Fruit fly (Drosophila melanogaster) whole organism, embryonic: ENCODE results near the gene phol.

Experiments
- Ada2b ChIP-seq: fragments of 200-800 bp; sonication (Bioruptor generic); IDR thresholded peaks from 2 replicates; pipeline ENCODE4 v1.3.6; 2022; ENCODE audit warnings: missing biosample characterization, missing genetic modification characterization
- Atf3 ChIP-seq: fragments of 200-800 bp; sonication (Bioruptor generic); optimal IDR thresholded peaks from 3 replicates; lab custom pipeline; 2016; ENCODE audit warnings: missing biosample characterization, missing genetic modification characterization
- Awh ChIP-seq: fragments of 200-800 bp; sonication (Bioruptor generic); IDR thresholded peaks from 2 replicates; pipeline ENCODE4, ENCODE4 v1.3.6; 2022; ENCODE audit warnings: missing biosample characterization, missing genetic modification characterization
- B-H2 ChIP-seq: fragments of 200-800 bp; sonication (Bioruptor generic); optimal IDR thresholded peaks from 2 replicates; lab custom pipeline; 2018; ENCODE audit warnings: missing biosample characterization, mild to moderate bottlenecking, missing genetic modification characterization
- CG10366 ChIP-seq: fragments of 200-800 bp; sonication (Bioruptor generic); IDR thresholded peaks from 2 replicates; pipeline ENCODE4 v1.3.6; 2022; ENCODE audit warnings: missing biosample characterization, missing genetic modification characterization
- CG10654 ChIP-seq: fragments of 200-800 bp; sonication (Bioruptor generic); optimal IDR thresholded peaks from 2 replicates; lab custom pipeline; 2016; ENCODE audit warnings: missing biosample characterization, missing genetic modification characterization
- CG11398 ChIP-seq: fragments of 200-800 bp; sonication (Bioruptor generic); optimal IDR thresholded peaks from 2 replicates; lab custom pipeline; 2016; ENCODE audit warnings: missing biosample characterization, missing genetic modification characterization
- CG12219 ChIP-seq: fragments of 200-800 bp; sonication (Bioruptor generic); optimal IDR thresholded peaks from 3 replicates; lab custom pipeline; 2018; ENCODE audit warnings: missing biosample characterization, mild to moderate bottlenecking, missing genetic modification characterization
- CG12769 ChIP-seq: fragments of 200-800 bp; sonication (Bioruptor generic); optimal IDR thresholded peaks from 2 replicates; lab custom pipeline; 2019; ENCODE audit warnings: missing biosample characterization, mild to moderate bottlenecking, missing genetic modification characterization, moderate library complexity
- CG17829 ChIP-seq: fragments of 200-800 bp; optimal IDR thresholded peaks from 2 replicates; lab custom pipeline; 2019; ENCODE audit warnings: missing biosample characterization, mild to moderate bottlenecking, missing genetic modification characterization, moderate library complexity
- CG17912 ChIP-seq: fragments of 200-800 bp; sonication (Bioruptor generic); optimal IDR thresholded peaks from 2 replicates; lab custom pipeline; 2018; ENCODE audit warnings: missing biosample characterization, mild to moderate bottlenecking, missing genetic modification characterization
- CG1792 ChIP-seq: fragments of 200-800 bp; sonication (Bioruptor generic); optimal IDR thresholded peaks from 2 replicates; lab custom pipeline; 2016; ENCODE audit warnings: missing biosample characterization, missing genetic modification characterization
- CG2129 ChIP-seq: fragments of 200-800 bp; sonication (Bioruptor generic); IDR thresholded peaks from 2 replicates; pipeline ENCODE4 v1.3.6; 2022; ENCODE audit warnings: missing biosample characterization, missing genetic modification characterization; ENCODE audit not compliant: partially characterized antibody
- CG2712 ChIP-seq: fragments of 200-800 bp; optimal IDR thresholded peaks from 3 replicates; lab custom pipeline; 2019; ENCODE audit warnings: missing biosample characterization, mild to moderate bottlenecking, missing genetic modification characterization, moderate library complexity
- CG32772 ChIP-seq: fragments of 200-800 bp; sonication (Bioruptor generic); IDR thresholded peaks from 2 replicates; pipeline ENCODE4 v1.3.6; 2022; ENCODE audit warnings: missing biosample characterization, missing genetic modification characterization
- CG3726 ChIP-seq: fragments of 200-800 bp; sonication (Bioruptor generic); IDR thresholded peaks from 3 replicates; pipeline ENCODE4, ENCODE4 v1.3.6; 2022; ENCODE audit warnings: missing biosample characterization, missing genetic modification characterization
- CG6791 ChIP-seq: fragments of 200-800 bp; sonication (Bioruptor generic); IDR thresholded peaks from 3 replicates; pipeline ENCODE4 v1.3.6; 2022; ENCODE audit warnings: missing biosample characterization, missing genetic modification characterization; ENCODE audit not compliant: partially characterized antibody
- CG7928 ChIP-seq: fragments of 200-800 bp; sonication (Bioruptor generic); optimal IDR thresholded peaks from 2 replicates; lab custom pipeline; 2017; ENCODE audit warnings: missing biosample characterization, mild to moderate bottlenecking, missing genetic modification characterization
- CG8924 ChIP-seq: fragments of 200-800 bp; optimal IDR thresholded peaks from 3 replicates; lab custom pipeline; 2019; ENCODE audit warnings: missing biosample characterization, mild to moderate bottlenecking, missing genetic modification characterization, moderate library complexity
- CG9797 ChIP-seq: fragments of 200-800 bp; sonication (Bioruptor generic); optimal IDR thresholded peaks from 3 replicates; lab custom pipeline; 2018; ENCODE audit warnings: missing biosample characterization, mild to moderate bottlenecking, missing genetic modification characterization
- CG9932 ChIP-seq: fragments of 200-800 bp; sonication (Bioruptor generic); IDR thresholded peaks from 2 replicates; pipeline ENCODE4 v1.3.6; 2022; ENCODE audit warnings: missing biosample characterization, missing genetic modification characterization
- Chrac-16 ChIP-seq: fragments of 200-800 bp; sonication (Bioruptor generic); optimal IDR thresholded peaks from 3 replicates; lab custom pipeline; 2016; ENCODE audit warnings: missing biosample characterization, missing genetic modification characterization
- D19B ChIP-seq: fragments of 200-800 bp; sonication (Bioruptor generic); optimal IDR thresholded peaks from 2 replicates; lab custom pipeline; 2017; ENCODE audit warnings: missing biosample characterization, mild to moderate bottlenecking, missing genetic modification characterization
- Dfd ChIP-seq, 2 experiments: fragments of >200 bp; optimal IDR thresholded peaks; 2 replicates each; lab custom pipeline; 2017; ENCODE audit warnings: missing biosample characterization in 2 of 2, missing genetic modification characterization in 2 of 2
- Hmr ChIP-seq: fragments of 200-800 bp; sonication (Bioruptor generic); optimal IDR thresholded peaks from 3 replicates; lab custom pipeline; 2017; ENCODE audit warnings: mild to moderate bottlenecking, missing biosample characterization, missing genetic modification reagents, missing genetic modification characterization
- Hsf ChIP-seq: fragments of 200-800 bp; sonication (Bioruptor generic); optimal IDR thresholded peaks from 3 replicates; lab custom pipeline; 2016; ENCODE audit warnings: missing biosample characterization, missing genetic modification characterization
- Rx ChIP-seq: fragments of 200-800 bp; sonication (Bioruptor generic); IDR thresholded peaks from 2 replicates; pipeline ENCODE4 v1.3.6; 2022; ENCODE audit warnings: missing biosample characterization, missing genetic modification characterization
- Spps ChIP-seq: fragments of 200-800 bp; sonication (Bioruptor generic); optimal IDR thresholded peaks from 2 replicates; lab custom pipeline; 2018; ENCODE audit warnings: missing biosample characterization, mild to moderate bottlenecking, missing genetic modification characterization
- ara ChIP-seq: fragments of 200-800 bp; sonication (Bioruptor generic); IDR thresholded peaks from 2 replicates; pipeline ENCODE4 v1.3.6; 2022; ENCODE audit warnings: missing biosample characterization, missing genetic modification characterization
- ase ChIP-seq: fragments of 200-800 bp; sonication (Bioruptor generic); IDR thresholded peaks from 3 replicates; pipeline ENCODE4 v1.3.6; 2022; ENCODE audit warnings: missing biosample characterization, missing genetic modification characterization
- bsh ChIP-seq, 2 experiments: fragments of 200-800 bp; sonication (Bioruptor generic); optimal IDR thresholded peaks; 2 replicates each; lab custom pipeline; 2017 to 2018; ENCODE audit warnings: mild to moderate bottlenecking in 2 of 2, missing biosample characterization in 2 of 2, missing genetic modification characterization in 2 of 2, moderate library complexity in 1 of 2
- cad ChIP-seq: fragments of >200 bp; optimal IDR thresholded peaks from 2 replicates; lab custom pipeline; 2017; ENCODE audit warnings: missing biosample characterization, missing genetic modification characterization
- chinmo ChIP-seq: fragments of 200-800 bp; sonication (Bioruptor generic); IDR thresholded peaks from 4 replicates; pipeline ENCODE4 v1.3.6; 2022; ENCODE audit warnings: missing biosample characterization, missing genetic modification characterization; ENCODE audit not compliant: partially characterized antibody
- dan ChIP-seq: fragments of 200-800 bp; sonication (Bioruptor generic); IDR thresholded peaks from 2 replicates; pipeline ENCODE4 v1.3.6; 2022; ENCODE audit warnings: missing biosample characterization, missing genetic modification characterization
- dati ChIP-seq: fragments of 200-800 bp; sonication (Bioruptor generic); IDR thresholded peaks from 2 replicates; pipeline ENCODE4 v1.3.6; 2022; ENCODE audit warnings: missing biosample characterization, missing genetic modification characterization
- disco-r ChIP-seq: fragments of 200-800 bp; sonication (Bioruptor generic); optimal IDR thresholded peaks from 2 replicates; lab custom pipeline; 2016; ENCODE audit warnings: missing biosample characterization, missing genetic modification characterization
- dmrt99B ChIP-seq: fragments of 200-800 bp; sonication (Bioruptor generic); optimal IDR thresholded peaks from 2 replicates; lab custom pipeline; 2018; ENCODE audit warnings: missing biosample characterization, mild to moderate bottlenecking, missing genetic modification characterization, moderate library complexity
- gcm2 ChIP-seq: fragments of 200-800 bp; sonication (Bioruptor generic); optimal IDR thresholded peaks from 2 replicates; lab custom pipeline; 2016; ENCODE audit warnings: missing biosample characterization, missing genetic modification characterization
- gsb-n ChIP-seq: fragments of 200-800 bp; sonication (Bioruptor generic); optimal IDR thresholded peaks from 3 replicates; lab custom pipeline; 2018; ENCODE audit warnings: missing biosample characterization, mild to moderate bottlenecking, missing genetic modification characterization
- ham ChIP-seq: fragments of 200-800 bp; sonication (Bioruptor generic); IDR thresholded peaks from 2 replicates; pipeline ENCODE4 v1.3.6; 2022; ENCODE audit warnings: missing biosample characterization, missing genetic modification characterization
- hkb ChIP-seq, 2 experiments: fragments of 200-800 bp in 1 of 2; fragments of >200 bp in 1 of 2; sonication (Bioruptor generic) in 1 of 2; IDR thresholded peaks in 1 of 2; optimal IDR thresholded peaks in 1 of 2; 2 replicates each; pipeline versions ENCODE4 v1.3.6 to Lab custom; 2017 to 2022; ENCODE audit warnings: missing biosample characterization in 1 of 2, missing genetic modification characterization in 1 of 2
- insv ChIP-seq, 2 experiments: fragments of 200-800 bp; sonication (Bioruptor generic); optimal IDR thresholded peaks; 3 replicates each; lab custom pipeline; 2016 to 2018; ENCODE audit warnings: missing biosample characterization in 2 of 2, missing genetic modification characterization in 2 of 2
- kni ChIP-seq: fragments of 200-800 bp; sonication (Bioruptor generic); optimal IDR thresholded peaks from 3 replicates; lab custom pipeline; 2017; ENCODE audit warnings: mild to moderate bottlenecking, missing biosample characterization, missing genetic modification reagents, missing genetic modification characterization
- mam ChIP-seq: fragments of 200-800 bp; sonication (Bioruptor generic); optimal IDR thresholded peaks from 3 replicates; lab custom pipeline; 2016; ENCODE audit warnings: missing biosample characterization, missing genetic modification characterization
- pnt ChIP-seq: fragments of 200-800 bp; sonication (Bioruptor generic); optimal IDR thresholded peaks from 3 replicates; lab custom pipeline; 2016; ENCODE audit warnings: missing biosample characterization, missing genetic modification characterization
- psq ChIP-seq: fragments of 200-800 bp; sonication (Bioruptor generic); optimal IDR thresholded peaks from 2 replicates; lab custom pipeline; 2017; ENCODE audit warnings: missing biosample characterization, missing genetic modification characterization
- row ChIP-seq: fragments of 200-800 bp; sonication (Bioruptor generic); IDR thresholded peaks from 3 replicates; pipeline ENCODE4 v1.3.6; 2022; ENCODE audit warnings: missing biosample characterization, missing genetic modification characterization
- run ChIP-seq: fragments of 200-800 bp; sonication (Bioruptor generic); optimal IDR thresholded peaks from 3 replicates; lab custom pipeline; 2018; ENCODE audit warnings: missing biosample characterization, mild to moderate bottlenecking, missing genetic modification characterization
- sim ChIP-seq: fragments of 200-800 bp; sonication (Bioruptor generic); IDR thresholded peaks from 2 replicates; pipeline ENCODE4 v1.3.6; 2022; ENCODE audit warnings: missing biosample characterization, missing genetic modification characterization
- zf30C ChIP-seq: fragments of 200-800 bp; sonication (Bioruptor generic); optimal IDR thresholded peaks from 3 replicates; lab custom pipeline; 2018; ENCODE audit warnings: missing biosample characterization, mild to moderate bottlenecking, missing genetic modification characterization

The phol gene

DNA sequence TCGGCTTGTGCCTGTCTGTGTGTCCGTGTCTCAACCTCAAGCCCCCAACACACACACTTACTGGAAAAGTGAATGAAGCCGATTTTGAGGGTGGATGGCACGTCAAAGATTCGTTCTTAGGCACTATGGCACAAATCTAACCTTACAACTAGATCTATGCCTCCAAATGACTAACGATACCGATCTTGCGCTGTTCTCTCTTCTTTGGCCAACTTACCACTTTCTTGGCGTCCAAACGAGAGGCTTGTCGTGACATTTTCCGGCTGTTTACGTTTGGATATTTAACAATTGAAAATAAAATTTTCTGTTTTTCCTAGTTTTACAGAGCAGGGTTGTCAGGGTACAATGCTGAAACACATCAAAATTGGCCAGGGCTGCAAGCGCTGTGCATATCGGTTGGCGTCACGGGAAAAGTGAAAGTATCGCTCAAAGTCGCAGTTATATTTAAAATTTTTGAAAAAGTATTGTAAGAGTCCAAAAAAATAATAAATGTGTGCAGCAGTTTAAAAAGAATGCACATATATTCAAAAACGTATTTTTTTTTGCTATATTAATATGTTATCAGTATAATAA lies 14.1 kb downstream of the phol start, which contains the start of the genes Bet3 and Nf-YA (continued):
- TF ChIP-seq CG17912 (GFP tag; lab: Kevin White, UChicago) = peak; percentile 62
- no peak for TF ChIP-seq cad (GFP tag; lab: Kevin White, UChicago)
- TF ChIP-seq CG12769 = peak; percentile 43
- no peak for TF ChIP-seq CG3726 (GFP tag; lab: Robert Waterston, UW)
- peak; percentile 86 for TF ChIP-seq CG9932 (GFP tag; lab: Robert Waterston, UW)
- TF ChIP-seq kni = no peak
- TF ChIP-seq dan = no peak
- peak; percentile 90 for TF ChIP-seq mam (GFP tag; lab: Kevin White, UChicago)
- peak; percentile 27 for TF ChIP-seq CG1792 (GFP tag; lab: Kevin White, UChicago)
- no peak for TF ChIP-seq insv (GFP tag; optimal IDR thresholded peaks at IDR 0.05; lab: Kevin White, UChicago)
- TF ChIP-seq Chrac-16 (GFP tag; lab: Kevin White, UChicago) = peak; percentile 32
- TF ChIP-seq bsh (GFP tag; optimal IDR thresholded peaks at IDR 0.05; lab: Kevin White, UChicago) = peak in 1 of 2 experiments; percentile 28
- TF ChIP-seq dmrt99B (tag; lab: Kevin White, UChicago) = no peak
- TF ChIP-seq Ada2b = peak; percentile 47; the same call in 1 of the 2 replicates
- peak; percentile 52 for TF ChIP-seq CG17829 (tag; lab: Kevin White, UChicago)
- TF ChIP-seq D19B (GFP tag; lab: Kevin White, UChicago) = no peak
- TF ChIP-seq CG2129 (GFP tag; lab: Robert Waterston, UW) = peak; percentile 73
- TF ChIP-seq zf30C (GFP tag; lab: Kevin White, UChicago) = no peak
- TF ChIP-seq dati (GFP tag; lab: Robert Waterston, UW) = no peak
- TF ChIP-seq ham = no peak
- TF ChIP-seq CG2712 = peak; percentile 65
- TF ChIP-seq Rx (GFP tag; lab: Robert Waterston, UW) = 0 out of 2 replicates have a peak, but pooled peaks have one; percentile 33
- TF ChIP-seq run (tag; lab: Kevin White, UChicago) = no peak
- TF ChIP-seq disco-r = no peak
- TF ChIP-seq CG10366 (GFP tag; lab: Robert Waterston, UW) = peak; percentile 45
- TF ChIP-seq CG7928 (GFP tag; lab: Kevin White, UChicago) = peak; percentile 97
- peak; percentile 49 for TF ChIP-seq pnt (GFP tag; lab: Kevin White, UChicago)
- TF ChIP-seq gsb-n (tag; lab: Kevin White, UChicago) = peak; percentile 26
- peak; percentile 93 for TF ChIP-seq row (GFP tag; lab: Robert Waterston, UW)
- no peak for TF ChIP-seq ase (GFP tag; lab: Robert Waterston, UW)
- TF ChIP-seq hkb (optimal IDR thresholded peaks at IDR 0.05; lab: Kevin White, UChicago) = no peak
- no peak for TF ChIP-seq hkb (GFP tag; IDR thresholded peaks at IDR 0.05; lab: Robert Waterston, UW)
- TF ChIP-seq CG9797 (GFP tag; lab: Kevin White, UChicago) = peak; percentile 53
- no peak for TF ChIP-seq Spps (tag; lab: Kevin White, UChicago)
- peak; percentile 42 for TF ChIP-seq Hmr (GFP tag; lab: Kevin White, UChicago)
- TF ChIP-seq Atf3 (GFP tag; lab: Kevin White, UChicago) = peak; percentile 24
- TF ChIP-seq ara = peak; percentile 55; the same call in 1 of the 2 replicates
- peak; percentile 5 for TF ChIP-seq CG8924 (tag; lab: Kevin White, UChicago)
- TF ChIP-seq CG12219 = no peak
- peak; percentile 69 for TF ChIP-seq B-H2
- TF ChIP-seq CG10654 (GFP tag; lab: Kevin White, UChicago) = peak; percentile 50
- TF ChIP-seq CG32772 (GFP tag; lab: Robert Waterston, UW) = peak; percentile 61
- peak; percentile 89 for TF ChIP-seq CG6791 (GFP tag; lab: Robert Waterston, UW)
- TF ChIP-seq gcm2 (GFP tag; lab: Kevin White, UChicago) = no peak
- TF ChIP-seq CG11398 (GFP tag; lab: Kevin White, UChicago) = no peak
- TF ChIP-seq chinmo (GFP tag; lab: Robert Waterston, UW) = 0 out of 4 replicates have a peak, but pooled peaks have one; percentile 46
- TF ChIP-seq psq = no peak
- TF ChIP-seq Awh (GFP tag; lab: Robert Waterston, UW) = no peak
- TF ChIP-seq Hsf (GFP tag; lab: Kevin White, UChicago) = peak; percentile 60
- no peak for TF ChIP-seq sim
- TF ChIP-seq Dfd (GFP tag; optimal IDR thresholded peaks at IDR 0.05; lab: Kevin White, UChicago) = no peak
